Fruit fly (Drosophila melanogaster): ENCODE data around the gene CG42507.

CG42507 gene

DNA sequence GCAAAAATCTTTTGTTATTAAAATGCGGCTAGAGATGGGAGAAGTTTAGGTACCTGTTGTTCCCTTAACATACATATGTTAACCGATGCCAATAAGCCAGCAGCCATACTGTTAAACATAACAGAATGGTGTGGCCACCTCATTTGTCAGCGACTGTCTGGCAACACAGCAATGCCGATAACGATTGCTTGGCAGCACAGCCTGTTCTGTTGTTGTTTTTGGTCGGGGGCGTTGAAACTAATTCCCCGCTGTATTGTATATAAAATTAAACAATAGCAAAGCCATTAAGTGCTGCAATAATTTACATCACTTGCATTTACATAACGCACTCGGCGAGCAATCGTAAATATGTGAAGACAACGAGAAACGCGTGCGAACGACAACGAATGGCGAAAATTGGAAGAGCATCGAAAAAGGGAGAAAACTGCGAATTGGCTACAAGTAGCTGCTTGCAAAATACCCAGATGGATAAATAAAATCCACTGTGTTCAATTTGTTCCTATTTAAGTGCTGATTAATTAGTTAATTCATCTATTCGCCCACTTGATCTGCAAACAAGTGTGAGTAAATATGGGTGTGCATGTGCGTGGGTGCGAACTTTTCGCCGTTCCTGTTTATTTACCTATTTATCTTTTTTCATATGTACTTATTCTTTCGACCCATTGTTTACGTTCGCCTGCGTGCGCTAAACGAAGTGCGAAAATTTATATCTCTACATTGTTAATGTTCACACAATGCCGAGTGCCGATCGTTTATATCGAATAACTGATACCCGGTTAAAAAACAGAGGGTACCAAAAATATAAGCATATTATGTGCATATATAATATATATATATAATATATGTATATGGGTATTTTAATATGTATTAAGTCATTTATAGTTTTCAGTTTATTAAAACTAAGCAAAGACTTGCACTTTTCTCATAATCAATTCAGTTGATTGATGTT is 4.3 kb upstream of the CG42507 start, which contains the start of the genes Tsen34 and Mgat4a (continued):
- TF ChIP-seq ranshi (GFP tag; IDR thresholded peaks at IDR 0.05): no peak; the same call in 1 of the 2 replicates
- no peak for TF ChIP-seq chn (GFP tag; optimal IDR thresholded peaks at IDR 0.05)
- no peak for TF ChIP-seq Oaz (GFP tag; IDR thresholded peaks at IDR 0.05)
- TF ChIP-seq HLH54F (GFP tag; optimal IDR thresholded peaks at IDR 0.05): peak; percentile 27
- peak; percentile 2 for TF ChIP-seq CG12219 (GFP tag; optimal IDR thresholded peaks at IDR 0.05)
- no peak for TF ChIP-seq sqz (GFP tag; optimal IDR thresholded peaks at IDR 0.05)
- no peak for TF ChIP-seq Hand (GFP tag; optimal IDR thresholded peaks at IDR 0.05)
- no peak for TF ChIP-seq Fer3 (tag; optimal IDR thresholded peaks at IDR 0.05)
- no peak; the same call in 2 of the 3 replicates for TF ChIP-seq B-H1 (GFP tag; IDR thresholded peaks at IDR 0.05)
- TF ChIP-seq Asciz (GFP tag; optimal IDR thresholded peaks at IDR 0.05): no peak
- peak; percentile 31; the same call in 1 of the 3 replicates for TF ChIP-seq CG14860 (GFP tag; IDR thresholded peaks at IDR 0.05; ENCODE audit: partially characterized antibody)
- TF ChIP-seq CG2129 (GFP tag; IDR thresholded peaks at IDR 0.05; ENCODE audit: partially characterized antibody): no peak
- no peak for TF ChIP-seq CG14667 (GFP tag; IDR thresholded peaks at IDR 0.05)
- peak; percentile 27 for TF ChIP-seq bab2 (GFP tag; optimal IDR thresholded peaks at IDR 0.05)
- peak; percentile 6 for TF ChIP-seq CG12942 (GFP tag; optimal IDR thresholded peaks at IDR 0.05)
- peak; percentile 48; the same call in 1 of the 2 replicates for TF ChIP-seq Adf1 (GFP tag; IDR thresholded peaks at IDR 0.05)
- TF ChIP-seq CG11247 (GFP tag; IDR thresholded peaks at IDR 0.05): peak; percentile 74
- TF ChIP-seq Neu2 (GFP tag; optimal IDR thresholded peaks at IDR 0.05; ENCODE audit: borderline replicate concordance): no peak
- TF ChIP-seq CG6175 (GFP tag; IDR thresholded peaks at IDR 0.05): no peak
- TF ChIP-seq bsh (GFP tag; optimal IDR thresholded peaks at IDR 0.05): no peak
- TF ChIP-seq CG13624 (GFP tag; optimal IDR thresholded peaks at IDR 0.05): peak; percentile 52
- no peak for TF ChIP-seq Usf (GFP tag; optimal IDR thresholded peaks at IDR 0.05)
- TF ChIP-seq Jarid2 (GFP tag; optimal IDR thresholded peaks at IDR 0.05): no peak
- TF ChIP-seq fu2 (GFP tag; optimal IDR thresholded peaks at IDR 0.05): no peak
- TF ChIP-seq pros (GFP tag; optimal IDR thresholded peaks at IDR 0.05): no peak
- TF ChIP-seq Nf-YB (GFP tag; optimal IDR thresholded peaks at IDR 0.05): no peak
- TF ChIP-seq salm (tag; optimal IDR thresholded peaks at IDR 0.05): no peak
- no peak for TF ChIP-seq aop (GFP tag; IDR thresholded peaks at IDR 0.05)
- no peak for TF ChIP-seq Sox100B (GFP tag; optimal IDR thresholded peaks at IDR 0.05)
- TF ChIP-seq Hr3 (GFP tag; optimal IDR thresholded peaks at IDR 0.05): no peak
- TF ChIP-seq CG9609 (GFP tag; optimal IDR thresholded peaks at IDR 0.05): peak; percentile 23
- no peak for TF ChIP-seq Hr78 (GFP tag; optimal IDR thresholded peaks at IDR 0.05)
- no peak for TF ChIP-seq kay (GFP tag; optimal IDR thresholded peaks at IDR 0.05)
- no peak for TF ChIP-seq Six4 (GFP tag; optimal IDR thresholded peaks at IDR 0.05)
- TF ChIP-seq ase (GFP tag; IDR thresholded peaks at IDR 0.05): no peak
- TF ChIP-seq slbo (GFP tag; IDR thresholded peaks at IDR 0.05): peak; percentile 59
- peak; percentile 12 for TF ChIP-seq Bteb2 (GFP tag; optimal IDR thresholded peaks at IDR 0.05)
- TF ChIP-seq CG32532 (GFP tag; IDR thresholded peaks at IDR 0.05): peak; percentile 54; the same call in 1 of the 2 replicates
- TF ChIP-seq Optix (GFP tag; IDR thresholded peaks at IDR 0.05): no peak
- peak; percentile 8; the same call in 1 of the 3 replicates for TF ChIP-seq otp (GFP tag; IDR thresholded peaks at IDR 0.05)
- TF ChIP-seq CG8359 (GFP tag; optimal IDR thresholded peaks at IDR 0.05; ENCODE audit: borderline replicate concordance): no peak
- TF ChIP-seq CG7839 (tag; optimal IDR thresholded peaks at IDR 0.05): no peak
- no peak for TF ChIP-seq tio (GFP tag; optimal IDR thresholded peaks at IDR 0.05)
- peak; percentile 25 for TF ChIP-seq CG17802 (tag; optimal IDR thresholded peaks at IDR 0.05)
- TF ChIP-seq CG16779 (GFP tag; IDR thresholded peaks at IDR 0.05): peak; percentile 58; the same call in 1 of the 2 replicates
- peak; percentile 20 for TF ChIP-seq oc (tag; optimal IDR thresholded peaks at IDR 0.05)
- TF ChIP-seq CG31365 (tag; optimal IDR thresholded peaks at IDR 0.05): no peak
- peak; percentile 18 for TF ChIP-seq Myb (GFP tag; optimal IDR thresholded peaks at IDR 0.05)
